Fruit fly (Drosophila melanogaster) whole organism, larva: ENCODE measurements around the gene Elo68alpha.

ENCODE experiments used
- noc ChIP-seq: fragments of 200-800 bp; sonication (Bioruptor generic); optimal IDR thresholded peaks from 3 replicates; lab custom pipeline; 2019; ENCODE audit warnings: missing biosample characterization, mild to moderate bottlenecking, missing genetic modification characterization, moderate library complexity

Elo68alpha gene

dm6 chr3L:11123088-11123487, 20.3 kb upstream of the Elo68alpha start, which contains the start of the genes Ufd1 and NaPi-III:
Gene Ufd1 (minus strand): TSS chr3L:11123216.
Gene NaPi-III (plus strand): TSS chr3L:11123348.
- peak; percentile 22 for TF ChIP-seq noc (tag; lab: Kevin White, UChicago)

- peak; percentile 13 for TF ChIP-seq noc (tag; lab: Kevin White, UChicago)
Measured at dm6 chr3L:11120419-11120958, 17.7 kb upstream of the Elo68alpha start, which contains the start of the genes FoxK and mRpL2. Gene FoxK (minus strand): TSS chr3L:11120783. Gene mRpL2 (plus strand): TSS chr3L:11120847.

- TF ChIP-seq noc (tag; lab: Kevin White, UChicago) = peak; percentile 8
Measured at dm6 chr3L:11119901-11120418, 17.1 kb upstream of the Elo68alpha start.

- TF ChIP-seq noc (tag; lab: Kevin White, UChicago) = no peak
Measured at dm6 chr3L:11119396-11119900, 16.6 kb upstream of the Elo68alpha start.

dm6 chr3L:11118627-11119395, 16.0 kb upstream of the Elo68alpha start:
- TF ChIP-seq noc (tag; lab: Kevin White, UChicago) = peak; percentile 38

dm6 chr3L:11117733-11118132, 14.9 kb upstream of the Elo68alpha start:
- no peak for TF ChIP-seq noc (tag; lab: Kevin White, UChicago)

dm6 chr3L:11113198-11114197, 10.7 kb upstream of the Elo68alpha start, which contains the start of gene Sod1:
Gene Sod1 (minus strand): TSS chr3L:11113740.
- TF ChIP-seq noc (tag; lab: Kevin White, UChicago) = peak; percentile 44

dm6 chr3L:11112427-11112826, 9.6 kb upstream of the Elo68alpha start:
- TF ChIP-seq noc (tag; lab: Kevin White, UChicago) = no peak

- TF ChIP-seq noc (tag; lab: Kevin White, UChicago) = no peak
Measured at dm6 chr3L:11109454-11109853, 6.6 kb upstream of the Elo68alpha start, which contains the start of the genes CG34012 and emei. Gene CG34012 (minus strand): TSS chr3L:11109505. Gene emei (plus strand): TSS chr3L:11109690.

dm6 chr3L:11107935-11108334, 5.1 kb upstream of the Elo68alpha start, which contains the start of gene CG12522:
Gene CG12522 (plus strand): TSS chr3L:11108235.
- TF ChIP-seq noc (tag; lab: Kevin White, UChicago) = no peak

dm6 chr3L:11107432-11107831, 4.6 kb upstream of the Elo68alpha start, which contains the start of gene CG32073:
Gene CG32073 (minus strand): TSS chr3L:11107582.
- no peak for TF ChIP-seq noc (tag; lab: Kevin White, UChicago)

- TF ChIP-seq noc (tag; lab: Kevin White, UChicago) = no peak
Measured at dm6 chr3L:11103773-11104172, 943 bp upstream of the Elo68alpha start, which contains the start of gene CG32071. Gene CG32071 (minus strand): TSS chr3L:11103873.

dm6 chr3L:11101598-11101997, 1.2 kb downstream of the Elo68alpha start, which contains the start of gene Elo68beta:
Gene Elo68beta (minus strand): TSS chr3L:11101698.
- no peak for TF ChIP-seq noc (tag; lab: Kevin White, UChicago)

- peak; percentile 94 for TF ChIP-seq noc (tag; lab: Kevin White, UChicago)
Measured at dm6 chr3L:11097982-11098663, 4.7 kb downstream of the Elo68alpha start, which contains the start of the genes Irbp18 and APP-BP1. Gene Irbp18 (minus strand): TSS chr3L:11098186. Gene APP-BP1 (plus strand): TSS chr3L:11098412.
